Worm (Caenorhabditis elegans): ENCODE data around the gene F58F9.8.

DNA sequence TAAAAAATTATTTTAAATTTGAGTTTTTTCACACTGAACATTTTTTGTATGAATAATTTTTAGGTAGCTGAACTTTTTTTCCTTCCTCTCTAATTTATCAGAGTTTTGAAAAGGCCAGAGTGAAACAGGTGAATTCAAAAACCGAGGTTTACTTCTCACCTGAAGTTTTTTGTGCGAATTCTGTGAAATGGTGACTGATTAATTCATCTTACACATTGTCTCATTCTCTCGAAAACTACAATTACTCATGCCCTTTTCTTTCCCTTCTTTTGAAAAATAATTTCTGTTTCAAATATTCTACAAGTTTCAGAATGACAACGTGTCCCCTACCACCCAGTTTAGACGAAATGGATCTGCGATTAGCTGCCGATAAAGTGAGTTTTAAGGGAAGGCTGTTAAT is 36.2 kb upstream of the F58F9.8 start, which contains the start of gene tkr-2:
- no peak for TF ChIP-seq elt-4 (tag; optimal IDR thresholded peaks at IDR 0.05)
- TF ChIP-seq eyg-1 (tag; optimal IDR thresholded peaks at IDR 0.05), result no peak
- no peak for TF ChIP-seq C38D4.7 (GFP tag; optimal IDR thresholded peaks at IDR 0.05)
- no peak for TF ChIP-seq ama-1 (optimal IDR thresholded peaks at IDR 0.05)

Data from whole organism, late embryonic.